Fruit fly (Drosophila melanogaster) whole organism, embryonic: ENCODE data around the gene CG3071.
A peak's percentile ranks its signal among the peaks of the same experiment; 100 is the strongest.

ENCODE experiments used
- B-H1 ChIP-seq: fragments of 200-800 bp; sonication (Bioruptor generic); IDR thresholded peaks from 3 replicates; pipeline ENCODE4 v1.3.6; 2022; ENCODE audit warnings: missing biosample characterization, missing genetic modification characterization
- BEAF-32 ChIP-seq: fragments of 200-800 bp; sonication (Bioruptor generic); optimal IDR thresholded peaks from 3 replicates; lab custom pipeline; 2017; ENCODE audit warnings: missing biosample characterization, missing genetic modification characterization, mild to moderate bottlenecking, moderate library complexity, missing genetic modification reagents
- C15 ChIP-seq: fragments of 200-800 bp; sonication (Bioruptor generic); IDR thresholded peaks from 3 replicates; pipeline ENCODE4 v1.3.6; 2022; ENCODE audit warnings: missing biosample characterization, missing genetic modification characterization
- CG10321 ChIP-seq: fragments of 200-800 bp; sonication (Bioruptor generic); IDR thresholded peaks from 2 replicates; pipeline ENCODE4 v1.3.6; 2022; ENCODE audit warnings: missing biosample characterization, missing genetic modification characterization
- CG11696 ChIP-seq: fragments of 200-800 bp; sonication (Bioruptor generic); IDR thresholded peaks from 2 replicates; pipeline ENCODE4 v1.3.6; 2022; ENCODE audit warnings: missing biosample characterization, missing genetic modification characterization
- CG12071 ChIP-seq: fragments of 200-800 bp; sonication (Bioruptor generic); optimal IDR thresholded peaks from 3 replicates; lab custom pipeline; 2018; ENCODE audit warnings: missing biosample characterization, mild to moderate bottlenecking, missing genetic modification characterization
- CG12744 ChIP-seq: fragments of 200-800 bp; sonication (Bioruptor generic); optimal IDR thresholded peaks from 2 replicates; lab custom pipeline; 2016; ENCODE audit warnings: missing biosample characterization, missing genetic modification characterization
- CG13775 ChIP-seq: fragments of 200-800 bp; sonication (Bioruptor generic); optimal IDR thresholded peaks from 3 replicates; lab custom pipeline; 2017; ENCODE audit warnings: missing biosample characterization, mild to moderate bottlenecking, missing genetic modification characterization
- CG14667 ChIP-seq: fragments of 200-800 bp; sonication (Bioruptor generic); IDR thresholded peaks from 2 replicates; pipeline ENCODE4 v1.3.6; 2022; ENCODE audit warnings: missing biosample characterization, missing genetic modification characterization
- CG17186 ChIP-seq: fragments of 200-800 bp; sonication (Bioruptor generic); optimal IDR thresholded peaks from 3 replicates; lab custom pipeline; 2017; ENCODE audit warnings: missing biosample characterization, missing genetic modification reagents, missing genetic modification characterization
- CG18262 ChIP-seq: fragments of 200-800 bp; optimal IDR thresholded peaks from 3 replicates; lab custom pipeline; 2019; ENCODE audit warnings: missing biosample characterization, mild to moderate bottlenecking, missing genetic modification characterization, moderate library complexity
- CG33557 ChIP-seq: fragments of 200-800 bp; sonication (Bioruptor generic); optimal IDR thresholded peaks from 2 replicates; lab custom pipeline; 2019; ENCODE audit warnings: missing biosample characterization, mild to moderate bottlenecking, missing genetic modification characterization, moderate library complexity
- CG3726 ChIP-seq: fragments of 200-800 bp; sonication (Bioruptor generic); IDR thresholded peaks from 3 replicates; pipeline ENCODE4, ENCODE4 v1.3.6; 2022; ENCODE audit warnings: missing biosample characterization, missing genetic modification characterization
- CG3995 ChIP-seq: fragments of 200-800 bp; sonication (Bioruptor generic); optimal IDR thresholded peaks from 3 replicates; lab custom pipeline; 2016; ENCODE audit warnings: missing biosample characterization, missing genetic modification characterization
- CG4854 ChIP-seq: fragments of 200-800 bp; sonication (Bioruptor generic); optimal IDR thresholded peaks from 2 replicates; lab custom pipeline; 2016; ENCODE audit warnings: missing biosample characterization, missing genetic modification characterization, inconsistent platforms
- CG6765 ChIP-seq: fragments of 200-800 bp; sonication (Bioruptor generic); optimal IDR thresholded peaks from 3 replicates; lab custom pipeline; 2017; ENCODE audit warnings: missing biosample characterization, mild to moderate bottlenecking, missing genetic modification characterization
- CG7271 ChIP-seq: fragments of 200-800 bp; sonication (Bioruptor generic); optimal IDR thresholded peaks from 2 replicates; lab custom pipeline; 2018; ENCODE audit warnings: missing biosample characterization, mild to moderate bottlenecking, missing genetic modification characterization, moderate library complexity
- CG7928 ChIP-seq: fragments of 200-800 bp; sonication (Bioruptor generic); optimal IDR thresholded peaks from 2 replicates; lab custom pipeline; 2017; ENCODE audit warnings: missing biosample characterization, mild to moderate bottlenecking, missing genetic modification characterization
- CG9932 ChIP-seq: fragments of 200-800 bp; sonication (Bioruptor generic); IDR thresholded peaks from 2 replicates; pipeline ENCODE4 v1.3.6; 2022; ENCODE audit warnings: missing biosample characterization, missing genetic modification characterization
- CkIIα-i1 ChIP-seq: fragments of 200-800 bp; sonication (Bioruptor generic); IDR thresholded peaks from 2 replicates; pipeline ENCODE4 v1.3.6; 2022; ENCODE audit warnings: missing biosample characterization, missing genetic modification characterization
- D19A ChIP-seq: fragments of 200-800 bp; optimal IDR thresholded peaks from 3 replicates; lab custom pipeline; 2019; ENCODE audit warnings: missing biosample characterization, mild to moderate bottlenecking, missing genetic modification characterization, moderate library complexity
- Dip3 ChIP-seq: fragments of 200-800 bp; sonication (Bioruptor generic); optimal IDR thresholded peaks from 3 replicates; lab custom pipeline; 2016; ENCODE audit warnings: missing biosample characterization, missing genetic modification characterization
- Fer3 ChIP-seq: fragments of 200-800 bp; sonication (Bioruptor generic); optimal IDR thresholded peaks from 2 replicates; lab custom pipeline; 2018; ENCODE audit warnings: missing biosample characterization, mild to moderate bottlenecking, missing genetic modification characterization, moderate library complexity
- Lhr ChIP-seq: fragments of 200-800 bp; sonication (Bioruptor generic); optimal IDR thresholded peaks from 3 replicates; lab custom pipeline; 2017; ENCODE audit warnings: mild to moderate bottlenecking, missing biosample characterization, missing genetic modification reagents, missing genetic modification characterization
- Meics ChIP-seq: fragments of 200-800 bp; sonication (Bioruptor generic); optimal IDR thresholded peaks from 2 replicates; lab custom pipeline; 2017; ENCODE audit warnings: missing biosample characterization, mild to moderate bottlenecking, missing genetic modification characterization
- Neu2 ChIP-seq: fragments of 200-800 bp; sonication (Bioruptor generic); optimal IDR thresholded peaks from 3 replicates; lab custom pipeline; 2016; ENCODE audit warnings: missing biosample characterization, missing genetic modification characterization, borderline replicate concordance
- Side ChIP-seq: fragments of 200-800 bp; sonication (Bioruptor generic); optimal IDR thresholded peaks from 2 replicates; lab custom pipeline; 2016; ENCODE audit warnings: missing biosample characterization, missing genetic modification characterization
- YL-1 ChIP-seq: fragments of 200-800 bp; sonication (Bioruptor generic); optimal IDR thresholded peaks from 3 replicates; lab custom pipeline; 2017; ENCODE audit warnings: missing biosample characterization, mild to moderate bottlenecking, missing genetic modification characterization
- ac ChIP-seq: fragments of 200-800 bp; sonication (Bioruptor generic); optimal IDR thresholded peaks from 3 replicates; lab custom pipeline; 2017; ENCODE audit warnings: missing biosample characterization, mild to moderate bottlenecking, missing genetic modification characterization
- bsh ChIP-seq, 2 experiments: fragments of 200-800 bp; sonication (Bioruptor generic); optimal IDR thresholded peaks; 2 replicates each; lab custom pipeline; 2017 to 2018; ENCODE audit warnings: mild to moderate bottlenecking in 2 of 2, missing biosample characterization in 2 of 2, missing genetic modification characterization in 2 of 2, moderate library complexity in 1 of 2
- cas ChIP-seq: fragments of 200-800 bp; sonication (Bioruptor generic); IDR thresholded peaks from 2 replicates; pipeline ENCODE4 v1.3.6; 2022; ENCODE audit warnings: missing biosample characterization, missing genetic modification characterization
- danr ChIP-seq: fragments of 200-800 bp; sonication (Bioruptor generic); IDR thresholded peaks from 2 replicates; pipeline ENCODE4 v1.3.6; 2022; ENCODE audit warnings: missing biosample characterization, missing genetic modification characterization
- fd64A ChIP-seq: fragments of 200-800 bp; sonication (Bioruptor generic); optimal IDR thresholded peaks from 3 replicates; lab custom pipeline; 2018; ENCODE audit warnings: missing biosample characterization, mild to moderate bottlenecking, missing genetic modification characterization
- fu2 ChIP-seq: fragments of 200-800 bp; sonication (Bioruptor generic); optimal IDR thresholded peaks from 2 replicates; lab custom pipeline; 2016; ENCODE audit warnings: missing biosample characterization, missing genetic modification characterization
- kah ChIP-seq: fragments of 200-800 bp; sonication (Bioruptor generic); optimal IDR thresholded peaks from 2 replicates; lab custom pipeline; 2018; ENCODE audit warnings: missing biosample characterization, mild to moderate bottlenecking, missing genetic modification characterization
- lola ChIP-seq, 3 experiments: fragments of >200 bp in 2 of 3; fragments of 200-800 bp in 1 of 3; sonication (Bioruptor generic) in 1 of 3; optimal IDR thresholded peaks; 2 replicates each; lab custom pipeline; 2017 to 2019; ENCODE audit warnings: missing biosample characterization in 3 of 3, missing genetic modification characterization in 3 of 3, mild to moderate bottlenecking in 1 of 3, moderate library complexity in 1 of 3
- nerfin-1 ChIP-seq: fragments of 200-800 bp; sonication (Bioruptor generic); optimal IDR thresholded peaks from 3 replicates; lab custom pipeline; 2019; ENCODE audit warnings: missing biosample characterization, mild to moderate bottlenecking, missing genetic modification characterization, moderate library complexity
- pho ChIP-seq: fragments of 200-800 bp; sonication (Bioruptor generic); optimal IDR thresholded peaks from 2 replicates; lab custom pipeline; 2016; ENCODE audit warnings: missing biosample characterization, missing genetic modification characterization
- prd ChIP-seq, 3 experiments: fragments of >200 bp in 2 of 3; fragments of 200-800 bp in 1 of 3; sonication (Bioruptor generic) in 1 of 3; optimal IDR thresholded peaks in 2 of 3; IDR thresholded peaks in 1 of 3; 2 replicates in 2 of 3; 3 replicates in 1 of 3; pipeline versions ENCODE4 v1.3.6 to Lab custom; 2017 to 2022; ENCODE audit warnings: missing biosample characterization in 1 of 3, missing genetic modification characterization in 1 of 3
- pros ChIP-seq: fragments of 200-800 bp; sonication (Bioruptor generic); optimal IDR thresholded peaks from 3 replicates; lab custom pipeline; 2019; ENCODE audit warnings: missing biosample characterization, mild to moderate bottlenecking, missing genetic modification characterization, moderate library complexity
- pzg ChIP-seq: fragments of 200-800 bp; sonication (Bioruptor generic); optimal IDR thresholded peaks from 3 replicates; lab custom pipeline; 2018; ENCODE audit warnings: missing biosample characterization, mild to moderate bottlenecking, missing genetic modification characterization, moderate library complexity
- ranshi ChIP-seq: fragments of 200-800 bp; sonication (Bioruptor generic); IDR thresholded peaks from 2 replicates; pipeline ENCODE4 v1.3.6; 2022; ENCODE audit warnings: missing biosample characterization, missing genetic modification characterization
- rib ChIP-seq: fragments of 200-800 bp; sonication (Bioruptor generic); IDR thresholded peaks from 2 replicates; pipeline ENCODE4 v1.3.6; 2022; ENCODE audit warnings: missing biosample characterization, missing genetic modification characterization
- run ChIP-seq: fragments of 200-800 bp; sonication (Bioruptor generic); optimal IDR thresholded peaks from 3 replicates; lab custom pipeline; 2018; ENCODE audit warnings: missing biosample characterization, mild to moderate bottlenecking, missing genetic modification characterization
- schlank ChIP-seq: fragments of 200-800 bp; sonication (Bioruptor generic); optimal IDR thresholded peaks from 2 replicates; lab custom pipeline; 2018; ENCODE audit warnings: missing biosample characterization, mild to moderate bottlenecking, missing genetic modification characterization
- tna ChIP-seq: fragments of 200-800 bp; sonication (Bioruptor generic); IDR thresholded peaks from 2 replicates; pipeline ENCODE4 v1.3.6; 2022; ENCODE audit warnings: missing biosample characterization, missing genetic modification characterization; ENCODE audit not compliant: partially characterized antibody
- tup ChIP-seq: fragments of 200-800 bp; sonication (Bioruptor generic); optimal IDR thresholded peaks from 2 replicates; lab custom pipeline; 2016; ENCODE audit warnings: missing biosample characterization, mild to moderate bottlenecking, missing genetic modification characterization, moderate library complexity
- zen2 ChIP-seq: fragments of 200-800 bp; sonication (Bioruptor generic); IDR thresholded peaks from 3 replicates; pipeline ENCODE4 v1.3.6; 2022; ENCODE audit warnings: missing biosample characterization, missing genetic modification characterization; ENCODE audit not compliant: partially characterized antibody

CG3071 gene

DNA sequence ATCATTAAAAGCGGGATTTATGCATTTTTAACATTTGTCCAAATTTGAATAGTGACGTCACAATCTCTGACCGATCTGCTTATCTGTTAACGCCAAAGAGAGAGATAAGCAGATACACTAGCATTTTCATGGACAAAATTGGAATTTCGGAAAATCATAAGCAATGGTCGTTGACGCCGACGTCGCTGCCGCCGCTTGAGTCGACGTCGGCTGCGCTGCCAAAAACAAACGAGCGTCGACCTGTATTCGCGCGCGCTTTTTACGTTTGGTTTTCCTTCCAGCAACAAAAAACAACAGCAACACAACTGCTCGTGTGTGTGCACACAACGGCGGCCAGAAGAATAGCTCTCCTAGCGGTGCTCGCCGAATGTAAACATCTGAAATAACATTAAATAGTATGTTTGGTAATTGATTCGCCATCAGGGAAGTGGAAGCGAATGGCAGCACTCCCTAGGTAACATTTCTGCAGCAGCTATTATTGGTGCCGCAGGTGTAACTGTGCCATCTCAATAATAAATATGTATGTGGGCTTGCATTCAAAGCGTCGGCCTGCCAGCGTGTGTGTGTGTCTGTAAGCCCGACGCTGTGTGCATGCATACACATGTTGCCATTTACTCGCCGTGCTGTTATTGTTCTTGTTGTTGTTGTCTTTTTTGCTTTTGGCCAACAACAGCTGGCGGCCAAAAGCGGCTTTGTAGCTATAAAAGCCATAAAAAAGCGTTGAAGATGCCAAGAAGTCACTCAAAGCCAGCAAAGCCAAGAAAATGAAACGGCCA is 37.8 kb downstream of the CG3071 start (continued):
- TF ChIP-seq Fer3 (tag; lab: Kevin White, UChicago): peak; percentile 92
- no peak for TF ChIP-seq pzg (GFP tag; lab: Kevin White, UChicago)
- peak; percentile 97 for TF ChIP-seq ranshi
- TF ChIP-seq schlank: peak; percentile 94
- TF ChIP-seq CG4854: peak; percentile 88
- TF ChIP-seq pros (GFP tag; lab: Kevin White, UChicago): peak; percentile 58
- no peak for TF ChIP-seq tna (GFP tag; lab: Robert Waterston, UW)
- TF ChIP-seq Meics (GFP tag; lab: Kevin White, UChicago): peak; percentile 92
- peak; percentile 85 for TF ChIP-seq Side (GFP tag; lab: Kevin White, UChicago)
- peak; percentile 83 for TF ChIP-seq CG12744 (GFP tag; lab: Kevin White, UChicago)
- TF ChIP-seq CG14667: peak; percentile 96
- peak; percentile 66 for TF ChIP-seq CG7928 (GFP tag; lab: Kevin White, UChicago)
- TF ChIP-seq Neu2 (GFP tag; lab: Kevin White, UChicago): no peak
- peak; percentile 88 for TF ChIP-seq D19A (tag; lab: Kevin White, UChicago)
- TF ChIP-seq lola (GFP tag; optimal IDR thresholded peaks at IDR 0.05; lab: Kevin White, UChicago): peak in 1 of 3 experiments; percentile 85
- no peak for TF ChIP-seq zen2 (GFP tag; lab: Robert Waterston, UW)
- peak; percentile 97 for TF ChIP-seq CG3726 (GFP tag; lab: Robert Waterston, UW)
- peak; percentile 99 for TF ChIP-seq CG11696 (GFP tag; lab: Robert Waterston, UW)
- TF ChIP-seq B-H1 (GFP tag; lab: Robert Waterston, UW): peak; percentile 96
- peak; percentile 84 for TF ChIP-seq CG10321
- peak; percentile 96 for TF ChIP-seq danr (GFP tag; lab: Robert Waterston, UW)
- peak; percentile 84 for TF ChIP-seq nerfin-1 (tag; lab: Kevin White, UChicago)
- TF ChIP-seq YL-1 (GFP tag; lab: Kevin White, UChicago): peak; percentile 76
- TF ChIP-seq CG9932 (GFP tag; lab: Robert Waterston, UW): peak; percentile 94
- TF ChIP-seq C15 (GFP tag; lab: Robert Waterston, UW): peak; percentile 87; the same call in 2 of the 3 replicates
- TF ChIP-seq fd64A (GFP tag; lab: Kevin White, UChicago): peak; percentile 94
- TF ChIP-seq pho (GFP tag; lab: Kevin White, UChicago): peak; percentile 86
- TF ChIP-seq CG6765 (GFP tag; lab: Kevin White, UChicago): peak; percentile 77
- TF ChIP-seq CG13775: peak; percentile 92
- TF ChIP-seq bsh (GFP tag; optimal IDR thresholded peaks at IDR 0.05; lab: Kevin White, UChicago): peak; percentile 97 to 98
- TF ChIP-seq fu2: peak; percentile 89
- peak; percentile 63 for TF ChIP-seq ac
- peak; percentile 92 for TF ChIP-seq run (tag; lab: Kevin White, UChicago)
- TF ChIP-seq CG17186 (GFP tag; lab: Kevin White, UChicago): peak; percentile 86
- peak; percentile 86 for TF ChIP-seq tup (GFP tag; lab: Kevin White, UChicago)
- TF ChIP-seq Dip3 (GFP tag; lab: Kevin White, UChicago): peak; percentile 93
- peak; percentile 87 for TF ChIP-seq kah
- TF ChIP-seq CG7271: peak; percentile 11
- peak; percentile 83 for TF ChIP-seq CkIIα-i1 (GFP tag; lab: Robert Waterston, UW)
- TF ChIP-seq BEAF-32 (GFP tag; lab: Kevin White, UChicago): peak; percentile 9
- TF ChIP-seq cas (GFP tag; lab: Robert Waterston, UW): peak; percentile 82
- peak; percentile 26 for TF ChIP-seq CG3995
- TF ChIP-seq CG18262 (tag; lab: Kevin White, UChicago): peak; percentile 95
- TF ChIP-seq rib (GFP tag; lab: Robert Waterston, UW): peak; percentile 94
- TF ChIP-seq CG12071 (GFP tag; lab: Kevin White, UChicago): peak; percentile 97
- TF ChIP-seq CG33557 (GFP tag; lab: Kevin White, UChicago): peak; percentile 65
- no peak for TF ChIP-seq prd (optimal IDR thresholded peaks at IDR 0.05; lab: Kevin White, UChicago)
- TF ChIP-seq prd (GFP tag; IDR thresholded peaks at IDR 0.05; lab: Robert Waterston, UW): peak; percentile 98
- TF ChIP-seq Lhr: peak; percentile 89
